Fruit fly (Drosophila melanogaster): ENCODE data around the gene CG12289.

dm6 chr3L:11440769-11441168 is 17.5 kb downstream of the CG12289 start:
- TF ChIP-seq CG33017 (tag; optimal IDR thresholded peaks at IDR 0.05): no peak
- no peak for TF ChIP-seq Crg-1 (GFP tag; optimal IDR thresholded peaks at IDR 0.05)
- no peak for TF ChIP-seq CG14711 (tag; optimal IDR thresholded peaks at IDR 0.05)
- TF ChIP-seq bab1 (GFP tag; optimal IDR thresholded peaks at IDR 0.05): no peak
- TF ChIP-seq CG1620 (GFP tag; optimal IDR thresholded peaks at IDR 0.05): no peak
- TF ChIP-seq CG7101 (tag; optimal IDR thresholded peaks at IDR 0.05): no peak
- TF ChIP-seq CG11617 (GFP tag; optimal IDR thresholded peaks at IDR 0.05): no peak
- TF ChIP-seq Clk (GFP tag; optimal IDR thresholded peaks at IDR 0.05): no peak
- TF ChIP-seq cic (GFP tag; optimal IDR thresholded peaks at IDR 0.05): no peak

All from whole organism, adult.